Worm (Caenorhabditis elegans) whole organism, early embryonic: ENCODE results near the gene K02E11.3.

Source experiments
- B0310.2 ChIP-seq: sonication (generic microtip); optimal IDR thresholded peaks from 2 replicates; lab custom pipeline; 2016; ENCODE audit warnings: mild to moderate bottlenecking, missing genetic modification characterization, missing compliant biosample characterization
- aly-1 ChIP-seq: sonication (generic microtip); optimal IDR thresholded peaks from 2 replicates; lab custom pipeline; 2016; ENCODE audit warnings: missing genetic modification characterization, missing compliant biosample characterization
- ama-1 ChIP-seq: fragments of 150-350 bp; optimal IDR thresholded peaks from 2 replicates; lab custom pipeline; 2014
- ceh-13 ChIP-seq: fragments of 200-800 bp; sonication (Bioruptor generic); optimal IDR thresholded peaks from 2 replicates; lab custom pipeline; 2018; ENCODE audit warnings: mild to moderate bottlenecking, missing genetic modification characterization, missing compliant biosample characterization
- ceh-36 ChIP-seq: sonication (generic microtip); optimal IDR thresholded peaks from 2 replicates; lab custom pipeline; 2016; ENCODE audit warnings: missing genetic modification characterization, inconsistent platforms, missing compliant biosample characterization
- flt-1 ChIP-seq: fragments of 200-800 bp; sonication (Bioruptor generic); IDR thresholded peaks from 2 replicates; pipeline ENCODE4 v1.3.6; 2022; ENCODE audit warnings: missing genetic modification characterization, missing compliant biosample characterization
- pes-1 ChIP-seq: fragments of 200-800 bp; sonication (Bioruptor generic); IDR thresholded peaks from 2 replicates; pipeline ENCODE4 v1.3.6; 2022; ENCODE audit warnings: missing genetic modification reagents, missing genetic modification characterization, missing compliant biosample characterization

DNA sequence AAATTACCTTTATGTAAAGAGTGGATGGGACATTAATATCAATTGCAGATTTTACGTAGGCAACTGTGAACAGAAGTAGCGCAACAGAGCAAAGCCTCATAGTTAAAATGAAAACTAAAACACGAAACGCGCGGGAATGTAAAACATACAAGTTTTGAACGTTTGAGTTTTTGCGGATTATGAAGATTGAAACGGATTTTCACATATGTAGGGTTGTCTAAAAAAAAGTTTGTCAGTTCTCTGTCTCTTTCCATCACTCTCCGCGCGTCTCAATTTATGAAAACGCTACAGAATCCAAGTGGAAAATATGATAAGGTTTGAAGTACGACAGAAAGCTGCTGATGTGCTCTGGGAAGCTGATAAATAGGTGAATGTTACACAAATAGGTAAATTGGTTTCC lies at the start of gene K02E11.3:
- no peak for TF ChIP-seq ama-1 (lab: Kevin White, UChicago)
- no peak for TF ChIP-seq B0310.2 (tag; lab: Kevin White, UChicago)
- no peak for TF ChIP-seq ceh-36
- TF ChIP-seq flt-1, result no peak
- no peak for TF ChIP-seq ceh-13 (GFP tag; lab: Kevin White, UChicago)
- TF ChIP-seq aly-1 (tag; lab: Kevin White, UChicago), result no peak
- no peak for TF ChIP-seq pes-1 (GFP tag; lab: Robert Waterston, UW)
